Fruit fly (Drosophila melanogaster) whole organism, prepupa: ENCODE data around the gene rdgA.

Experiments
- Blimp-1 ChIP-seq: fragments of 200-800 bp; sonication (Bioruptor generic); optimal IDR thresholded peaks from 3 replicates; lab custom pipeline; 2017; ENCODE audit warnings: missing biosample characterization, missing genetic modification characterization, mild to moderate bottlenecking, moderate library complexity, missing genetic modification reagents
- CG10669 ChIP-seq: fragments of 200-800 bp; sonication (Bioruptor generic); optimal IDR thresholded peaks from 3 replicates; lab custom pipeline; 2018; ENCODE audit warnings: missing biosample characterization, mild to moderate bottlenecking, missing genetic modification characterization, moderate library complexity
- CG11294 ChIP-seq: fragments of 200-800 bp; sonication (Bioruptor generic); IDR thresholded peaks from 2 replicates; pipeline ENCODE4 v1.3.6; 2022; ENCODE audit warnings: missing biosample characterization, missing genetic modification characterization
- CG11762 ChIP-seq: fragments of 200-800 bp; sonication (Bioruptor generic); optimal IDR thresholded peaks from 3 replicates; lab custom pipeline; 2016; ENCODE audit warnings: missing biosample characterization, missing genetic modification characterization; ENCODE audit not compliant: insufficient read depth
- CG11902 ChIP-seq: fragments of 200-800 bp; sonication (Bioruptor generic); optimal IDR thresholded peaks from 3 replicates; lab custom pipeline; 2016; ENCODE audit warnings: missing biosample characterization, missing genetic modification characterization
- CG1621 ChIP-seq: fragments of 200-800 bp; sonication (Bioruptor generic); optimal IDR thresholded peaks from 3 replicates; lab custom pipeline; 2018; ENCODE audit warnings: missing biosample characterization, mild to moderate bottlenecking, missing genetic modification characterization
- CG16779 ChIP-seq: fragments of 200-800 bp; sonication (Bioruptor generic); optimal IDR thresholded peaks from 3 replicates; lab custom pipeline; 2017; ENCODE audit warnings: missing biosample characterization, mild to moderate bottlenecking, missing genetic modification characterization
- CG3032 ChIP-seq: fragments of 200-800 bp; optimal IDR thresholded peaks from 2 replicates; lab custom pipeline; 2019; ENCODE audit warnings: missing biosample characterization, mild to moderate bottlenecking, missing genetic modification characterization, moderate library complexity
- CG31627 ChIP-seq: fragments of 200-800 bp; sonication (Bioruptor generic); optimal IDR thresholded peaks from 3 replicates; lab custom pipeline; 2016; ENCODE audit warnings: missing biosample characterization, missing genetic modification characterization
- CG32006 ChIP-seq: fragments of 200-800 bp; sonication (Bioruptor generic); optimal IDR thresholded peaks from 3 replicates; lab custom pipeline; 2017; ENCODE audit warnings: missing biosample characterization, mild to moderate bottlenecking, missing genetic modification characterization
- CG34406 ChIP-seq: fragments of 200-800 bp; sonication (Bioruptor generic); optimal IDR thresholded peaks from 3 replicates; lab custom pipeline; 2016; ENCODE audit warnings: missing biosample characterization, missing genetic modification characterization
- CG4318 ChIP-seq: fragments of 200-800 bp; sonication (Bioruptor generic); optimal IDR thresholded peaks from 3 replicates; lab custom pipeline; 2017; ENCODE audit warnings: missing biosample characterization, mild to moderate bottlenecking, missing genetic modification characterization
- CG6792 ChIP-seq: fragments of 200-800 bp; sonication (Bioruptor generic); optimal IDR thresholded peaks from 3 replicates; lab custom pipeline; 2016; ENCODE audit warnings: missing biosample characterization, missing genetic modification characterization
- CG6808 ChIP-seq: fragments of 200-800 bp; sonication (Bioruptor generic); optimal IDR thresholded peaks from 3 replicates; lab custom pipeline; 2017; ENCODE audit warnings: missing biosample characterization, missing genetic modification characterization, mild to moderate bottlenecking, moderate library complexity, missing genetic modification reagents
- CG7368 ChIP-seq: fragments of 200-800 bp; sonication (Bioruptor generic); optimal IDR thresholded peaks from 3 replicates; lab custom pipeline; 2016; ENCODE audit warnings: missing biosample characterization, missing genetic modification characterization
- CG8319 ChIP-seq: fragments of 200-800 bp; sonication (Bioruptor generic); optimal IDR thresholded peaks from 3 replicates; lab custom pipeline; 2016; ENCODE audit warnings: missing biosample characterization, missing genetic modification characterization
- CG8632 ChIP-seq: fragments of 200-800 bp; sonication (Bioruptor generic); optimal IDR thresholded peaks from 3 replicates; lab custom pipeline; 2016; ENCODE audit warnings: missing biosample characterization, missing genetic modification characterization
- Eip75B ChIP-seq: fragments of 200-800 bp; sonication (Bioruptor generic); optimal IDR thresholded peaks from 3 replicates; lab custom pipeline; 2016; ENCODE audit warnings: missing biosample characterization, missing genetic modification characterization
- Eip78C ChIP-seq: fragments of 200-800 bp; sonication (Bioruptor generic); peaks from one replicate; lab custom pipeline; 2016; ENCODE audit warnings: missing biosample characterization, missing genetic modification characterization
- Eip93F ChIP-seq: fragments of 200-800 bp; sonication (Bioruptor generic); optimal IDR thresholded peaks from 2 replicates; lab custom pipeline; 2016; ENCODE audit warnings: missing biosample characterization, mild to moderate bottlenecking, missing genetic modification characterization
- Ets21C ChIP-seq: fragments of 200-800 bp; sonication (Bioruptor generic); optimal IDR thresholded peaks from 3 replicates; lab custom pipeline; 2016; ENCODE audit warnings: missing biosample characterization, missing genetic modification characterization
- Ets96B ChIP-seq: fragments of 200-800 bp; optimal IDR thresholded peaks from 2 replicates; lab custom pipeline; 2019; ENCODE audit warnings: missing biosample characterization, mild to moderate bottlenecking, missing genetic modification characterization, moderate library complexity
- Gug ChIP-seq: fragments of 200-800 bp; sonication (Bioruptor generic); IDR thresholded peaks from 2 replicates; pipeline ENCODE4 v1.3.6; 2022; ENCODE audit warnings: missing biosample characterization, missing genetic modification characterization
- Hr38 ChIP-seq: sonication (Bioruptor generic); optimal IDR thresholded peaks from 2 replicates; lab custom pipeline; 2016; ENCODE audit warnings: missing biosample characterization, missing genetic modification characterization
- Hr39 ChIP-seq: fragments of 200-800 bp; sonication (Bioruptor generic); optimal IDR thresholded peaks from 2 replicates; lab custom pipeline; 2016; ENCODE audit warnings: missing biosample characterization, missing genetic modification characterization
- Hr4 ChIP-seq: fragments of 200-800 bp; sonication (Bioruptor generic); optimal IDR thresholded peaks from 3 replicates; lab custom pipeline; 2016; ENCODE audit warnings: missing biosample characterization, missing genetic modification characterization
- Lpt ChIP-seq: fragments of 200-800 bp; sonication (Bioruptor generic); optimal IDR thresholded peaks from 3 replicates; lab custom pipeline; 2016; ENCODE audit warnings: missing biosample characterization, missing genetic modification characterization
- Met ChIP-seq: fragments of 200-800 bp; sonication (Bioruptor generic); optimal IDR thresholded peaks from 3 replicates; lab custom pipeline; 2016; ENCODE audit warnings: missing biosample characterization, missing genetic modification characterization
- OdsH ChIP-seq: fragments of 200-800 bp; sonication (Bioruptor generic); optimal IDR thresholded peaks from 3 replicates; lab custom pipeline; 2016; ENCODE audit warnings: missing biosample characterization, missing genetic modification characterization
- Smox ChIP-seq: fragments of 200-800 bp; sonication (Bioruptor generic); optimal IDR thresholded peaks from 3 replicates; lab custom pipeline; 2016; ENCODE audit warnings: missing biosample characterization, missing genetic modification characterization
- Sox102F ChIP-seq: fragments of 200-800 bp; sonication (Bioruptor generic); optimal IDR thresholded peaks from 2 replicates; lab custom pipeline; 2016; ENCODE audit warnings: missing biosample characterization, mild to moderate bottlenecking, missing genetic modification characterization
- Sox15 ChIP-seq: fragments of 200-800 bp; sonication (Bioruptor generic); optimal IDR thresholded peaks from 3 replicates; lab custom pipeline; 2016; ENCODE audit warnings: missing biosample characterization, missing genetic modification characterization
- achi ChIP-seq: fragments of 200-800 bp; sonication (Bioruptor generic); optimal IDR thresholded peaks from 3 replicates; lab custom pipeline; 2016; ENCODE audit warnings: missing biosample characterization, missing genetic modification characterization
- acj6 ChIP-seq: fragments of 200-800 bp; sonication (Bioruptor generic); optimal IDR thresholded peaks from 3 replicates; lab custom pipeline; 2016; ENCODE audit warnings: missing biosample characterization, missing genetic modification characterization
- cyc ChIP-seq: fragments of 200-800 bp; sonication (Bioruptor generic); optimal IDR thresholded peaks from 3 replicates; lab custom pipeline; 2016; ENCODE audit warnings: missing biosample characterization, missing genetic modification characterization
- dac ChIP-seq: fragments of 200-800 bp; sonication (Bioruptor generic); optimal IDR thresholded peaks from 2 replicates; lab custom pipeline; 2017; ENCODE audit warnings: missing biosample characterization, mild to moderate bottlenecking, missing genetic modification characterization
- dsx ChIP-seq: fragments of 200-800 bp; optimal IDR thresholded peaks from 3 replicates; lab custom pipeline; 2019; ENCODE audit warnings: missing biosample characterization, mild to moderate bottlenecking, missing genetic modification characterization, moderate library complexity; ENCODE audit not compliant: poor library complexity, severe bottlenecking
- eg ChIP-seq: fragments of 200-800 bp; sonication (Bioruptor generic); IDR thresholded peaks from 3 replicates; pipeline ENCODE4 v1.3.6; 2022; ENCODE audit warnings: missing biosample characterization, missing genetic modification characterization
- esn ChIP-seq: fragments of 200-800 bp; sonication (Bioruptor generic); optimal IDR thresholded peaks from 2 replicates; lab custom pipeline; 2016; ENCODE audit warnings: missing biosample characterization, mild to moderate bottlenecking, missing genetic modification characterization, moderate library complexity
- fd59A ChIP-seq: fragments of 200-800 bp; sonication (Bioruptor generic); optimal IDR thresholded peaks from 2 replicates; lab custom pipeline; 2017; ENCODE audit warnings: missing biosample characterization, mild to moderate bottlenecking, missing genetic modification characterization, missing genetic modification reagents
- fd85E ChIP-seq: fragments of 200-800 bp; sonication (Bioruptor generic); optimal IDR thresholded peaks from 3 replicates; lab custom pipeline; 2016; ENCODE audit warnings: missing biosample characterization, missing genetic modification characterization
- fkh ChIP-seq: fragments of 200-800 bp; sonication (Bioruptor generic); optimal IDR thresholded peaks from 3 replicates; lab custom pipeline; 2017; ENCODE audit warnings: missing biosample characterization, mild to moderate bottlenecking, missing genetic modification characterization, moderate library complexity
- lz ChIP-seq: fragments of 200-800 bp; sonication (Bioruptor generic); optimal IDR thresholded peaks from 3 replicates; lab custom pipeline; 2016; ENCODE audit warnings: missing biosample characterization, missing genetic modification characterization
- net ChIP-seq: fragments of 200-800 bp; sonication (Bioruptor generic); optimal IDR thresholded peaks from 3 replicates; lab custom pipeline; 2016; ENCODE audit warnings: missing biosample characterization, missing genetic modification characterization
- pdm3 ChIP-seq: fragments of 200-800 bp; sonication (Bioruptor generic); optimal IDR thresholded peaks from 3 replicates; lab custom pipeline; 2016; ENCODE audit warnings: missing biosample characterization, missing genetic modification characterization
- spab ChIP-seq: fragments of 200-800 bp; sonication (Bioruptor generic); optimal IDR thresholded peaks from 2 replicates; lab custom pipeline; 2017; ENCODE audit warnings: missing biosample characterization, mild to moderate bottlenecking, missing genetic modification characterization, missing genetic modification reagents
- svp ChIP-seq: fragments of 200-800 bp; sonication (Bioruptor generic); peaks from one replicate; lab custom pipeline; 2016; ENCODE audit warnings: missing biosample characterization, missing genetic modification characterization
- topi ChIP-seq: fragments of 200-800 bp; sonication (Bioruptor generic); optimal IDR thresholded peaks from 3 replicates; lab custom pipeline; 2016; ENCODE audit warnings: missing biosample characterization, missing genetic modification characterization
- vri ChIP-seq: fragments of 200-800 bp; sonication (Bioruptor generic); optimal IDR thresholded peaks from 3 replicates; lab custom pipeline; 2016; ENCODE audit warnings: missing biosample characterization, mild to moderate bottlenecking, missing genetic modification characterization

Gene rdgA

dm6 chrX:9061299-9061698 is 154.4 kb downstream of the rdgA start (continued):
- TF ChIP-seq dac (GFP tag; lab: Kevin White, UChicago) = peak; percentile 29
- no peak for TF ChIP-seq CG1621
- TF ChIP-seq Smox (GFP tag; lab: Kevin White, UChicago) = peak; percentile 17
- peak; percentile 15 for TF ChIP-seq CG7368 (GFP tag; lab: Kevin White, UChicago)
- TF ChIP-seq Hr4 (GFP tag; lab: Kevin White, UChicago) = peak; percentile 71
- no peak for TF ChIP-seq cyc (GFP tag; lab: Kevin White, UChicago)
- peak; percentile 16 for TF ChIP-seq Hr39
- TF ChIP-seq acj6 (GFP tag; lab: Kevin White, UChicago) = peak; percentile 24
- TF ChIP-seq Eip78C (GFP tag; lab: Kevin White, UChicago) = peak; percentile 85
- no peak for TF ChIP-seq dsx (GFP tag; lab: Kevin White, UChicago)
- no peak for TF ChIP-seq vri (GFP tag; lab: Kevin White, UChicago)
- peak; percentile 31 for TF ChIP-seq achi (GFP tag; lab: Kevin White, UChicago)
- TF ChIP-seq, all 60 proteins: peak for 41

dm6 chrX:9062665-9063064 is 155.8 kb downstream of the rdgA start:
- peak; percentile 39 for TF ChIP-seq lz (GFP tag; lab: Kevin White, UChicago)
- peak; percentile 59 for TF ChIP-seq CG32006 (GFP tag; lab: Kevin White, UChicago)
- TF ChIP-seq cyc (GFP tag; lab: Kevin White, UChicago) = peak; percentile 20
- TF ChIP-seq CG3032 (tag; lab: Kevin White, UChicago) = peak; percentile 55
- peak; percentile 21 for TF ChIP-seq Hr4 (GFP tag; lab: Kevin White, UChicago)
- peak; percentile 57 for TF ChIP-seq Smox (GFP tag; lab: Kevin White, UChicago)
- no peak for TF ChIP-seq CG11902
- peak; percentile 48 for TF ChIP-seq net (GFP tag; lab: Kevin White, UChicago)
- TF ChIP-seq CG31627 (GFP tag; lab: Kevin White, UChicago) = peak; percentile 34
- no peak for TF ChIP-seq fkh (GFP tag; lab: Kevin White, UChicago)
- TF ChIP-seq CG7368 (GFP tag; lab: Kevin White, UChicago) = no peak
- TF ChIP-seq eg = peak; percentile 65
- TF ChIP-seq Eip75B (GFP tag; lab: Kevin White, UChicago) = peak; percentile 26
- peak; percentile 5 for TF ChIP-seq CG4318
- TF ChIP-seq Ets21C (GFP tag; lab: Kevin White, UChicago) = peak; percentile 23
- TF ChIP-seq CG8319 (GFP tag; lab: Kevin White, UChicago) = no peak
- peak; percentile 65 for TF ChIP-seq Met
- peak; percentile 20 for TF ChIP-seq topi (GFP tag; lab: Kevin White, UChicago)
- TF ChIP-seq CG1621 = no peak
- TF ChIP-seq CG6792 (GFP tag; lab: Kevin White, UChicago) = peak; percentile 51
- peak; percentile 86 for TF ChIP-seq svp (GFP tag; lab: Kevin White, UChicago)
- peak; percentile 35 for TF ChIP-seq Hr39
- TF ChIP-seq vri (GFP tag; lab: Kevin White, UChicago) = peak; percentile 43
- peak; percentile 21 for TF ChIP-seq fd59A
- peak; percentile 50 for TF ChIP-seq Sox102F (GFP tag; lab: Kevin White, UChicago)
- peak; percentile 63 for TF ChIP-seq Gug (GFP tag; lab: Robert Waterston, UW)
- TF ChIP-seq CG8632 (GFP tag; lab: Kevin White, UChicago) = peak; percentile 46
- peak; percentile 41 for TF ChIP-seq CG10669
- TF ChIP-seq Eip93F (GFP tag; lab: Kevin White, UChicago) = no peak
- peak; percentile 8 for TF ChIP-seq pdm3 (GFP tag; lab: Kevin White, UChicago)
- peak; percentile 54 for TF ChIP-seq esn (GFP tag; lab: Kevin White, UChicago)
- TF ChIP-seq CG34406 (GFP tag; lab: Kevin White, UChicago) = peak; percentile 53
- TF ChIP-seq spab = peak; percentile 20
- no peak for TF ChIP-seq CG16779
- peak; percentile 36 for TF ChIP-seq Sox15
- TF ChIP-seq achi (GFP tag; lab: Kevin White, UChicago) = peak; percentile 72
- peak; percentile 10 for TF ChIP-seq Blimp-1 (GFP tag; lab: Kevin White, UChicago)
- TF ChIP-seq OdsH (GFP tag; lab: Kevin White, UChicago) = peak; percentile 63
- TF ChIP-seq dsx (GFP tag; lab: Kevin White, UChicago) = peak; percentile 63
- TF ChIP-seq Hr38 = no peak
- no peak for TF ChIP-seq CG11762 (GFP tag; lab: Kevin White, UChicago)
- no peak for TF ChIP-seq CG6808 (GFP tag; lab: Kevin White, UChicago)
- peak; percentile 27 for TF ChIP-seq Ets96B (tag; lab: Kevin White, UChicago)
- TF ChIP-seq Lpt = no peak
- TF ChIP-seq fd85E = no peak
- TF ChIP-seq CG11294 (GFP tag; lab: Robert Waterston, UW) = peak; percentile 53
